Fruit fly (Drosophila melanogaster) whole organism, embryonic: ENCODE measurements around the gene alpha-Man-Ic.

Experiments used
- ATbp ChIP-seq: fragments of 200-800 bp; sonication (Bioruptor generic); optimal IDR thresholded peaks from 2 replicates; lab custom pipeline; 2017; ENCODE audit warnings: missing biosample characterization, mild to moderate bottlenecking, missing genetic modification characterization, missing genetic modification reagents
- Asciz ChIP-seq: fragments of 200-800 bp; sonication (Bioruptor generic); optimal IDR thresholded peaks from 2 replicates; lab custom pipeline; 2017; ENCODE audit warnings: missing biosample characterization, mild to moderate bottlenecking, missing genetic modification characterization, missing genetic modification reagents
- Atf3 ChIP-seq: fragments of 200-800 bp; sonication (Bioruptor generic); optimal IDR thresholded peaks from 3 replicates; lab custom pipeline; 2016; ENCODE audit warnings: missing biosample characterization, missing genetic modification characterization
- BEAF-32 ChIP-seq: fragments of 200-800 bp; sonication (Bioruptor generic); optimal IDR thresholded peaks from 3 replicates; lab custom pipeline; 2017; ENCODE audit warnings: missing biosample characterization, missing genetic modification characterization, mild to moderate bottlenecking, moderate library complexity, missing genetic modification reagents
- Bdp1 ChIP-seq: fragments of 200-800 bp; sonication (Bioruptor generic); optimal IDR thresholded peaks from 3 replicates; lab custom pipeline; 2016; ENCODE audit warnings: missing biosample characterization, missing genetic modification characterization
- BtbVII ChIP-seq: fragments of 200-800 bp; sonication (Bioruptor generic); optimal IDR thresholded peaks from 3 replicates; lab custom pipeline; 2017; ENCODE audit warnings: missing biosample characterization, mild to moderate bottlenecking, missing genetic modification characterization
- CG10209 ChIP-seq: fragments of 200-800 bp; sonication (Bioruptor generic); optimal IDR thresholded peaks from 3 replicates; lab custom pipeline; 2017; ENCODE audit warnings: missing biosample characterization, mild to moderate bottlenecking, missing genetic modification characterization, missing genetic modification reagents
- CG1024 ChIP-seq: fragments of 200-800 bp; sonication (Bioruptor generic); IDR thresholded peaks from 2 replicates; pipeline ENCODE4 v1.3.6; 2022; ENCODE audit warnings: missing biosample characterization, missing genetic modification characterization
- CG10321 ChIP-seq: fragments of 200-800 bp; sonication (Bioruptor generic); IDR thresholded peaks from 2 replicates; pipeline ENCODE4 v1.3.6; 2022; ENCODE audit warnings: missing biosample characterization, missing genetic modification characterization
- CG10543 ChIP-seq: fragments of 200-800 bp; sonication (Bioruptor generic); optimal IDR thresholded peaks from 3 replicates; lab custom pipeline; 2017; ENCODE audit warnings: missing biosample characterization, mild to moderate bottlenecking, missing genetic modification characterization, moderate library complexity
- CG11695 ChIP-seq: fragments of 200-800 bp; sonication (Bioruptor generic); IDR thresholded peaks from 3 replicates; pipeline ENCODE4 v1.3.6; 2022; ENCODE audit warnings: missing biosample characterization, missing genetic modification characterization
- CG13894 ChIP-seq: fragments of 200-800 bp; sonication (Bioruptor generic); optimal IDR thresholded peaks from 3 replicates; lab custom pipeline; 2018; ENCODE audit warnings: missing biosample characterization, mild to moderate bottlenecking, missing genetic modification characterization, moderate library complexity
- CG14441 ChIP-seq: fragments of 200-800 bp; sonication (Bioruptor generic); IDR thresholded peaks from 2 replicates; pipeline ENCODE4 v1.3.6; 2022; ENCODE audit warnings: missing biosample characterization, missing genetic modification characterization
- CG1529 ChIP-seq: fragments of 200-800 bp; sonication (Bioruptor generic); optimal IDR thresholded peaks from 3 replicates; lab custom pipeline; 2018; ENCODE audit warnings: missing biosample characterization, missing genetic modification characterization
- CG16815 ChIP-seq: fragments of 200-800 bp; sonication (Bioruptor generic); optimal IDR thresholded peaks from 3 replicates; lab custom pipeline; 2017; ENCODE audit warnings: missing biosample characterization, mild to moderate bottlenecking, missing genetic modification characterization
- CG18011 ChIP-seq: fragments of 200-800 bp; sonication (Bioruptor generic); optimal IDR thresholded peaks from 2 replicates; lab custom pipeline; 2017; ENCODE audit warnings: missing biosample characterization, missing genetic modification characterization, mild to moderate bottlenecking, moderate library complexity, missing genotype
- CG3163 ChIP-seq: fragments of 200-800 bp; sonication (Bioruptor generic); optimal IDR thresholded peaks from 3 replicates; lab custom pipeline; 2016; ENCODE audit warnings: missing biosample characterization, missing genetic modification characterization
- CG32767 ChIP-seq: fragments of 200-800 bp; sonication (Bioruptor generic); IDR thresholded peaks from 2 replicates; pipeline ENCODE4 v1.3.6; 2022; ENCODE audit warnings: missing biosample characterization, missing genetic modification characterization
- CG4424 ChIP-seq: fragments of 200-800 bp; sonication (Bioruptor generic); optimal IDR thresholded peaks from 3 replicates; lab custom pipeline; 2016; ENCODE audit warnings: missing biosample characterization, missing genetic modification characterization
- CG6765 ChIP-seq: fragments of 200-800 bp; sonication (Bioruptor generic); optimal IDR thresholded peaks from 3 replicates; lab custom pipeline; 2017; ENCODE audit warnings: missing biosample characterization, mild to moderate bottlenecking, missing genetic modification characterization
- CG9437 ChIP-seq: fragments of 200-800 bp; sonication (Bioruptor generic); optimal IDR thresholded peaks from 2 replicates; lab custom pipeline; 2018; ENCODE audit warnings: missing biosample characterization, mild to moderate bottlenecking, missing genetic modification characterization
- CG9817 ChIP-seq: fragments of 200-800 bp; sonication (Bioruptor generic); optimal IDR thresholded peaks from 2 replicates; lab custom pipeline; 2018; ENCODE audit warnings: missing biosample characterization, mild to moderate bottlenecking, missing genetic modification characterization, moderate library complexity
- Dip3 ChIP-seq: fragments of 200-800 bp; sonication (Bioruptor generic); optimal IDR thresholded peaks from 3 replicates; lab custom pipeline; 2016; ENCODE audit warnings: missing biosample characterization, missing genetic modification characterization
- Dp ChIP-seq: fragments of 200-800 bp; sonication (Bioruptor generic); optimal IDR thresholded peaks from 2 replicates; lab custom pipeline; 2018; ENCODE audit warnings: missing biosample characterization, mild to moderate bottlenecking, missing genetic modification characterization, moderate library complexity
- Dref ChIP-seq: fragments of 200-800 bp; sonication (Bioruptor generic); IDR thresholded peaks from 2 replicates; pipeline ENCODE4 v1.3.6; 2022; ENCODE audit warnings: missing biosample characterization, missing genetic modification characterization
- Drgx ChIP-seq: fragments of 200-800 bp; sonication (Bioruptor generic); IDR thresholded peaks from 2 replicates; pipeline ENCODE4 v1.3.6; 2022; ENCODE audit warnings: missing biosample characterization, missing genetic modification characterization
- E2f1 ChIP-seq: fragments of 200-800 bp; sonication (Bioruptor generic); IDR thresholded peaks from 2 replicates; pipeline ENCODE4 v1.3.6; 2022; ENCODE audit warnings: missing biosample characterization, missing genetic modification characterization
- Hr3 ChIP-seq: fragments of 200-800 bp; sonication (Bioruptor generic); optimal IDR thresholded peaks from 3 replicates; lab custom pipeline; 2016; ENCODE audit warnings: missing biosample characterization, missing genetic modification characterization
- Kr ChIP-seq: fragments of 200-800 bp; sonication (Bioruptor generic); optimal IDR thresholded peaks from 2 replicates; lab custom pipeline; 2017; ENCODE audit warnings: missing biosample characterization, mild to moderate bottlenecking, missing genetic modification characterization
- MBD-R2 ChIP-seq: fragments of 200-800 bp; sonication (Bioruptor generic); IDR thresholded peaks from 2 replicates; pipeline ENCODE4 v1.3.6; 2022; ENCODE audit warnings: missing biosample characterization, missing genetic modification characterization
- Med ChIP-seq: fragments of 200-800 bp; sonication (Bioruptor generic); peaks from one replicate; lab custom pipeline; 2016; ENCODE audit warnings: missing biosample characterization, missing genetic modification characterization, mild to moderate bottlenecking, inconsistent platforms, moderate library complexity
- NC2β ChIP-seq: fragments of 200-800 bp; sonication (Bioruptor generic); optimal IDR thresholded peaks from 2 replicates; lab custom pipeline; 2016; ENCODE audit warnings: missing biosample characterization, missing genetic modification characterization
- NfI ChIP-seq: fragments of 200-800 bp; sonication (Bioruptor generic); optimal IDR thresholded peaks from 3 replicates; lab custom pipeline; 2018; ENCODE audit warnings: missing biosample characterization, mild to moderate bottlenecking, missing genetic modification characterization, moderate library complexity
- Opbp ChIP-seq: fragments of 200-800 bp; sonication (Bioruptor generic); IDR thresholded peaks from 3 replicates; pipeline ENCODE4 v1.3.6; 2022; ENCODE audit warnings: missing biosample characterization, missing genetic modification characterization; ENCODE audit not compliant: partially characterized antibody
- PHDP ChIP-seq: fragments of 200-800 bp; sonication (Bioruptor generic); optimal IDR thresholded peaks from 3 replicates; lab custom pipeline; 2018; ENCODE audit warnings: missing biosample characterization, mild to moderate bottlenecking, missing genetic modification characterization, moderate library complexity
- Side ChIP-seq: fragments of 200-800 bp; sonication (Bioruptor generic); optimal IDR thresholded peaks from 2 replicates; lab custom pipeline; 2016; ENCODE audit warnings: missing biosample characterization, missing genetic modification characterization
- ash1 ChIP-seq: fragments of 200-800 bp; sonication (Bioruptor generic); optimal IDR thresholded peaks from 2 replicates; lab custom pipeline; 2018; ENCODE audit warnings: missing biosample characterization, mild to moderate bottlenecking, missing genetic modification characterization
- chm ChIP-seq: fragments of 200-800 bp; sonication (Bioruptor generic); IDR thresholded peaks from 2 replicates; pipeline ENCODE4 v1.3.6; 2022; ENCODE audit warnings: missing biosample characterization, missing genetic modification characterization
- corto ChIP-seq: fragments of 200-800 bp; sonication (Bioruptor generic); optimal IDR thresholded peaks from 2 replicates; lab custom pipeline; 2016; ENCODE audit warnings: missing biosample characterization, mild to moderate bottlenecking, missing genetic modification characterization, moderate library complexity
- cwo ChIP-seq: fragments of 200-800 bp; sonication (Bioruptor generic); optimal IDR thresholded peaks from 3 replicates; lab custom pipeline; 2017; ENCODE audit warnings: missing biosample characterization, missing genetic modification characterization, mild to moderate bottlenecking, moderate library complexity, missing genetic modification reagents
- eyg ChIP-seq: fragments of 200-800 bp; sonication (Bioruptor generic); optimal IDR thresholded peaks from 3 replicates; lab custom pipeline; 2016; ENCODE audit warnings: missing biosample characterization, missing genetic modification characterization
- fd96Cb ChIP-seq: fragments of 200-800 bp; sonication (Bioruptor generic); optimal IDR thresholded peaks from 2 replicates; lab custom pipeline; 2018; ENCODE audit warnings: missing biosample characterization, mild to moderate bottlenecking, missing genetic modification characterization, moderate library complexity
- gsb ChIP-seq: fragments of 200-800 bp; sonication (Bioruptor generic); IDR thresholded peaks from 2 replicates; pipeline ENCODE4 v1.3.6; 2022; ENCODE audit warnings: missing biosample characterization, missing genetic modification characterization
- h ChIP-seq: fragments of >200 bp; optimal IDR thresholded peaks from 2 replicates; lab custom pipeline; 2017
- hb ChIP-seq: fragments of 200-800 bp; sonication (Bioruptor generic); IDR thresholded peaks from 3 replicates; pipeline ENCODE4 v1.3.6; 2022; ENCODE audit warnings: missing biosample characterization, missing genetic modification characterization; ENCODE audit not compliant: partially characterized antibody
- klu ChIP-seq: fragments of 200-800 bp; sonication (Bioruptor generic); IDR thresholded peaks from 2 replicates; pipeline ENCODE4 v1.3.6; 2022; ENCODE audit warnings: missing biosample characterization, missing genetic modification characterization
- lmd ChIP-seq: fragments of 200-800 bp; sonication (Bioruptor generic); IDR thresholded peaks from 2 replicates; pipeline ENCODE4 v1.3.6; 2022; ENCODE audit warnings: missing biosample characterization, missing genetic modification characterization
- nerfin-1 ChIP-seq: fragments of 200-800 bp; sonication (Bioruptor generic); optimal IDR thresholded peaks from 3 replicates; lab custom pipeline; 2019; ENCODE audit warnings: missing biosample characterization, mild to moderate bottlenecking, missing genetic modification characterization, moderate library complexity
- onecut ChIP-seq: fragments of 200-800 bp; sonication (Bioruptor generic); IDR thresholded peaks from 2 replicates; pipeline ENCODE4 v1.3.6; 2022; ENCODE audit warnings: missing biosample characterization, missing genetic modification characterization
- yki ChIP-seq: fragments of >200 bp; optimal IDR thresholded peaks from 3 replicates; lab custom pipeline; 2018
- zen ChIP-seq: fragments of 200-800 bp; sonication (Bioruptor generic); optimal IDR thresholded peaks from 3 replicates; lab custom pipeline; 2018; ENCODE audit warnings: missing biosample characterization, mild to moderate bottlenecking, missing genetic modification characterization, moderate library complexity
- zfh1 ChIP-seq: fragments of 200-800 bp; sonication (Bioruptor generic); IDR thresholded peaks from 3 replicates; pipeline ENCODE4 v1.3.6; 2022; ENCODE audit warnings: missing biosample characterization, missing genetic modification characterization

The alpha-Man-Ic gene

dm6 chr3R:29894393-29894792 is 35.8 kb downstream of the alpha-Man-Ic start (continued):
- TF ChIP-seq CG18011 (GFP tag; lab: Kevin White, UChicago) (no peak), CG9817 (tag; lab: Kevin White, UChicago) (peak; percentile 64), CG6765 (peak; percentile 54), CG4424 (peak; percentile 52), Drgx (GFP tag; lab: Robert Waterston, UW) (peak; percentile 84), fd96Cb (tag; lab: Kevin White, UChicago) (peak; percentile 53), hb (GFP tag; lab: Robert Waterston, UW) (no peak), Bdp1 (peak; percentile 19), gsb (GFP tag; lab: Robert Waterston, UW) (peak; percentile 47), lmd (GFP tag; lab: Robert Waterston, UW) (peak; percentile 81), E2f1 (GFP tag; lab: Robert Waterston, UW) (peak; percentile 44; the same call in 1 of the 2 replicates), Dref (GFP tag; lab: Robert Waterston, UW) (no peak), NfI (GFP tag; lab: Kevin White, UChicago) (peak; percentile 55), Dip3 (GFP tag; lab: Kevin White, UChicago) (peak; percentile 38), Kr (GFP tag; lab: Kevin White, UChicago) (no peak), CG3163 (GFP tag; lab: Kevin White, UChicago) (no peak), ash1 (GFP tag; lab: Kevin White, UChicago) (no peak), onecut (GFP tag; lab: Robert Waterston, UW) (peak; percentile 20; the same call in 1 of the 2 replicates), MBD-R2 (GFP tag; lab: Robert Waterston, UW) (peak; percentile 27; the same call in 1 of the 2 replicates), zen (tag; lab: Kevin White, UChicago) (no peak), Med (GFP tag; lab: Kevin White, UChicago) (peak; percentile 90), BtbVII (GFP tag; lab: Kevin White, UChicago) (peak; percentile 58), CG16815 (GFP tag; lab: Kevin White, UChicago) (no peak), CG10321 (GFP tag; lab: Robert Waterston, UW) (no peak; the same call in 1 of the 2 replicates), NC2β (no peak), Dp (GFP tag; lab: Kevin White, UChicago) (no peak), BEAF-32 (no peak), h (no peak), CG10543 (GFP tag; lab: Kevin White, UChicago) (peak; percentile 46), nerfin-1 (tag; lab: Kevin White, UChicago) (peak; percentile 37), CG1024 (GFP tag; lab: Robert Waterston, UW) (no peak), CG1529 (GFP tag; lab: Kevin White, UChicago) (peak; percentile 23), CG13894 (tag; lab: Kevin White, UChicago) (no peak), eyg (no peak), ATbp (GFP tag; lab: Kevin White, UChicago) (peak; percentile 56), yki (lab: Kevin White, UChicago) (no peak), Hr3 (GFP tag; lab: Kevin White, UChicago) (peak; percentile 29), cwo (GFP tag; lab: Kevin White, UChicago) (peak; percentile 42), CG9437 (GFP tag; lab: Kevin White, UChicago) (no peak), Atf3 (GFP tag; lab: Kevin White, UChicago) (no peak), zfh1 (GFP tag; lab: Robert Waterston, UW) (peak; percentile 35; the same call in 1 of the 3 replicates), CG11695 (GFP tag; lab: Robert Waterston, UW) (peak; percentile 73), chm (GFP tag; lab: Robert Waterston, UW) (no peak), Side (GFP tag; lab: Kevin White, UChicago) (peak; percentile 4), CG10209 (peak; percentile 57), Asciz (GFP tag; lab: Kevin White, UChicago) (peak; percentile 49), klu (peak; percentile 43), Opbp (GFP tag; lab: Robert Waterston, UW) (no peak), CG32767 (GFP tag; lab: Robert Waterston, UW) (peak; percentile 54; the same call in 1 of the 2 replicates), CG14441 (GFP tag; lab: Robert Waterston, UW) (peak; percentile 74), PHDP (tag; lab: Kevin White, UChicago) (peak; percentile 67), corto (GFP tag; lab: Kevin White, UChicago) (no peak)
